Fruit fly (Drosophila melanogaster): Measurements from ENCODE around the gene Ca-beta.

- TF ChIP-seq h (optimal IDR thresholded peaks at IDR 0.05), result no peak
- no peak for TF ChIP-seq Myc (optimal IDR thresholded peaks at IDR 0.05)
- TF ChIP-seq Sin3A (optimal IDR thresholded peaks at IDR 0.05), result no peak
- TF ChIP-seq psq (optimal IDR thresholded peaks at IDR 0.05), result no peak
Observed at dm6 chr2L:11235534-11235933, 32.2 kb upstream of the Ca-beta start.
